Worm (Caenorhabditis elegans): ENCODE results near the gene ipp-5.

ipp-5 gene

DNA sequence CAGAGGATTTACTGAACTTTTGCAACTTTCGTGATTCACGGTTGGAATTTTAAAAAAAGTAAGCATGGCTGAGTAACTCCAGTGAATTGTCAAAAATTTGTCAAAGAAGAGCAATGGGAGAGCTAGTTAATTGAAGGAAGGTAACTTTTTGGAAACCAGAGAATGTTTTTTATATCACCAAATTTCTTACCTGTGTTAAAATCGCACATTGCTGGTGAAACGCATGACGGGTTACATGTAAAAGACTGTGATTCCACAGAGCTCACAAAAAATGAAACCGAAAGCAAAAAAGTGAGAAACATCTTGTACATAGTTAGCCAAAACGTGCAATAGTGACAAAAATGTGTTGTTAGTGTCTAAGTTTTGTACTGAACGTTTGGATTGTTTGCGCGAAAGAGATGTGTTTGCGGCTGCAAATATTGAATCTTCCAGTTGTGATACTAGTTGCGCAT lies 32.1 kb upstream of the ipp-5 start, which contains the start of gene F22F4.9:
Gene F22F4.9 (minus strand): TSS at position 402 of the 452 bp plus-strand sequence.
- TF ChIP-seq K02D7.2 (tag; optimal IDR thresholded peaks at IDR 0.05), result no peak
- no peak for TF ChIP-seq ceh-19 (GFP tag; optimal IDR thresholded peaks at IDR 0.05)
- TF ChIP-seq ceh-14 (tag; optimal IDR thresholded peaks at IDR 0.05), result no peak
- no peak for TF ChIP-seq hlh-15 (tag; optimal IDR thresholded peaks at IDR 0.05)
- TF ChIP-seq odd-2 (tag; optimal IDR thresholded peaks at IDR 0.05), result no peak

DNA sequence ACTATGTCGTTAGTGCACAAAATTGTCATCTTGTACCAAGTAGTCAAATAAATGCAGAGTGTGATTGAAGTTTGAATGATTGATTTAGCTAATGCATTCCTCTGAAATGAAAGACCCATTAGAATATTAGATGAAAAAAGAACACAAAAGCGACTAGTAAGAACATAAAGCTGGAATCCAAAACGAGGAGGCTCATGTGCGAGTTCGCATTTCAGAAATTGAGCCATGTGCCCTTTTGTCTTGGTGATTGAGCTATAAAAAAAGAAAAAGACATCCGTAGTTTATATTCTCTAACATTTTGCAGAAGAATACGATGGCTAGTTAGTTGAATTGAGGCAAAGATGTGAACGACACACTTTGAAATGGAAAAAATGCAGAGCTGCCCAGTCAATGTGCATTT lies 29.8 kb upstream of the ipp-5 start, which contains the start of gene F22F4.4:
Gene F22F4.4 (minus strand): TSS at position 101 of the 400 bp plus-strand sequence.
- TF ChIP-seq ceh-14 (tag; optimal IDR thresholded peaks at IDR 0.05) (no peak), madf-2 (tag; optimal IDR thresholded peaks at IDR 0.05) (no peak), dve-1 (tag; optimal IDR thresholded peaks at IDR 0.05) (no peak), lin-11 (tag; optimal IDR thresholded peaks at IDR 0.05) (no peak), tbx-7 (tag; optimal IDR thresholded peaks at IDR 0.05) (no peak), pax-1 (tag; optimal IDR thresholded peaks at IDR 0.05) (no peak), ceh-30 (tag; optimal IDR thresholded peaks at IDR 0.05) (no peak), elt-2 (tag; optimal IDR thresholded peaks at IDR 0.05) (no peak), ceh-22 (tag; optimal IDR thresholded peaks at IDR 0.05) (no peak), ets-4 (tag; optimal IDR thresholded peaks at IDR 0.05) (no peak), pag-3 (tag; optimal IDR thresholded peaks at IDR 0.05; ENCODE audit: borderline replicate concordance) (no peak), hlh-6 (tag; optimal IDR thresholded peaks at IDR 0.05) (no peak), Y22D7AL.16 (tag; optimal IDR thresholded peaks at IDR 0.05) (no peak), syd-9 (tag; optimal IDR thresholded peaks at IDR 0.05) (no peak), nhr-11 (tag; optimal IDR thresholded peaks at IDR 0.05) (no peak), gmeb-2 (tag; optimal IDR thresholded peaks at IDR 0.05) (no peak), hlh-8 (tag; optimal IDR thresholded peaks at IDR 0.05) (no peak), ceh-31 (tag; optimal IDR thresholded peaks at IDR 0.05) (no peak), dmd-4 (tag; optimal IDR thresholded peaks at IDR 0.05; ENCODE audit: borderline replicate concordance) (no peak), eyg-1 (tag; optimal IDR thresholded peaks at IDR 0.05) (no peak)

DNA sequence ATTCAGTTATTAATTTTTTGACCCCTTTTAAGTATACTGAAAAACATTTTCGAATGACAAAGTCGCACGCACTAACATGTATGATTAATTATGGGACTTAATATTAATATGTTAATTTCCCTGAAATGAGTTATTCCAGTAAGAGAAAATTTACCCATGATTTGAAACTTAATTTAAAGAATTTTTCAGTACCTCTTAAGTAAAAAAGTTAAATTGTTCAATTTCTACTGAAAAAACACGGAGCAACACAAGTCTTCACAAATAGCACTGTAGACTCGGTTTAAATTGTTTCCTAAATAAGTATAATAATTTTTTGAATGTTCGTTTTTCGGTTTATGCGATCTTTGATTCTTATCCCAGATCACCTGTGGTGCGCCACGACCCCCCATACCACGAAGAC lies 28.8 kb upstream of the ipp-5 start:
- TF ChIP-seq pax-1 (tag; optimal IDR thresholded peaks at IDR 0.05) (no peak), ceh-48 (tag; optimal IDR thresholded peaks at IDR 0.05) (no peak), pros-1 (tag; optimal IDR thresholded peaks at IDR 0.05) (no peak), pha-2 (tag; optimal IDR thresholded peaks at IDR 0.05) (no peak), ztf-16 (tag; optimal IDR thresholded peaks at IDR 0.05) (no peak), sdc-2 (tag; optimal IDR thresholded peaks at IDR 0.05) (no peak), F13H6.1 (tag; optimal IDR thresholded peaks at IDR 0.05) (no peak)

DNA sequence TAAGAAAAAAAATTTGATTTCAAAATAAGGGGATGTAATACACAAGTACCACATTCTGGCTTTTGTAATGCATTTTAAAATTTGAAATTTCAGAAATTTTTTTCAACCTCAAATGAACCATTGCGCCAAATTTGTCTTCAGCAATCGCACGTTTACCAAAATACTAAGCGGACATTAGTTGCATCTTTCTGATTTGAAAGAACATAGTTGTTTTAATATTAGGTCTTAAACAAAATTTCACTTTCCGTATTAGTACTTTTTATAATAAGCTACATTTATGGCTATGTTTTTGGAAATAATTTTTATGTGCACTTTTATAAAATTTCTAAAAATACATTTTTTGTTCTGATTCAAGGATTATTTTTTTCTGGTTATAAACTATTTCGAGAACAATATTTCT lies 27.4 kb upstream of the ipp-5 start, which contains the start of gene sups-1:
Gene sups-1 (plus strand): TSS at position 301 of the 400 bp plus-strand sequence.
- no peak for TF ChIP-seq ceh-2 (tag; optimal IDR thresholded peaks at IDR 0.05)
- TF ChIP-seq madf-2 (tag; optimal IDR thresholded peaks at IDR 0.05), result no peak
- no peak for TF ChIP-seq ets-4 (tag; optimal IDR thresholded peaks at IDR 0.05)
- no peak for TF ChIP-seq hlh-15 (tag; optimal IDR thresholded peaks at IDR 0.05)
- no peak for TF ChIP-seq pat-9 (tag; optimal IDR thresholded peaks at IDR 0.05)
- TF ChIP-seq ceh-30 (tag; optimal IDR thresholded peaks at IDR 0.05), result no peak
- TF ChIP-seq hlh-8 (tag; optimal IDR thresholded peaks at IDR 0.05), result no peak
- TF ChIP-seq ceh-19 (GFP tag; optimal IDR thresholded peaks at IDR 0.05), result no peak
- TF ChIP-seq hlh-13 (GFP tag; optimal IDR thresholded peaks at IDR 0.05), result no peak
- no peak for TF ChIP-seq che-1 (tag; optimal IDR thresholded peaks at IDR 0.05)
- TF ChIP-seq tbx-7 (tag; optimal IDR thresholded peaks at IDR 0.05), result no peak
- no peak for TF ChIP-seq odd-2 (tag; optimal IDR thresholded peaks at IDR 0.05)

DNA sequence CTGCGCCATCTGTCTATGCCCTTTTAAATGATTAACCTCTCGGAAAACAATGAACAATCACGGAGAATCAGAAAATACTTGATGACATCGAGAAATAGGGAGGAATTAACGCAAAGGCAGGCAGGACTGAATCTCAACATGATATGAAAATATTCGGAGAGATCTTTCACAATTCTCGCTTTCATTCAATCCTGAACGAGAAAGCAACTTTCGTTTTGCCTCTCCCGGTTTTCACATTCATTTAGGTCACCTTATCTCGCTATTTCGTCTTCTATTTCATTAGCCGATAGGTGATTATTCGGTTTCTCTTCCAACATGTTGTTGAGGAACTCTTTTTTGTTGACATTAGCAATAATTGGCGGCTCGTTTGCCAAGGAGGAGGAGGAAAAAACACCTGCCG lies 27.0 kb upstream of the ipp-5 start:
- TF ChIP-seq ceh-2 (tag; optimal IDR thresholded peaks at IDR 0.05) (no peak), dve-1 (tag; optimal IDR thresholded peaks at IDR 0.05) (no peak), nhr-11 (tag; optimal IDR thresholded peaks at IDR 0.05) (no peak), ahr-1 (tag; optimal IDR thresholded peaks at IDR 0.05) (no peak), hlh-13 (GFP tag; optimal IDR thresholded peaks at IDR 0.05) (no peak), unc-55 (GFP tag; optimal IDR thresholded peaks at IDR 0.05) (no peak), hlh-30 (tag; optimal IDR thresholded peaks at IDR 0.05; ENCODE audit: insufficient read depth) (no peak), sdc-2 (tag; optimal IDR thresholded peaks at IDR 0.05) (no peak), ceh-31 (tag; optimal IDR thresholded peaks at IDR 0.05) (no peak), ceh-30 (tag; optimal IDR thresholded peaks at IDR 0.05) (no peak), tbx-7 (tag; optimal IDR thresholded peaks at IDR 0.05) (no peak), ceh-14 (tag; optimal IDR thresholded peaks at IDR 0.05) (no peak), hlh-6 (tag; optimal IDR thresholded peaks at IDR 0.05) (no peak)
